Worm (Caenorhabditis elegans): ENCODE data around the gene C26E6.12.

C26E6.12 gene

DNA sequence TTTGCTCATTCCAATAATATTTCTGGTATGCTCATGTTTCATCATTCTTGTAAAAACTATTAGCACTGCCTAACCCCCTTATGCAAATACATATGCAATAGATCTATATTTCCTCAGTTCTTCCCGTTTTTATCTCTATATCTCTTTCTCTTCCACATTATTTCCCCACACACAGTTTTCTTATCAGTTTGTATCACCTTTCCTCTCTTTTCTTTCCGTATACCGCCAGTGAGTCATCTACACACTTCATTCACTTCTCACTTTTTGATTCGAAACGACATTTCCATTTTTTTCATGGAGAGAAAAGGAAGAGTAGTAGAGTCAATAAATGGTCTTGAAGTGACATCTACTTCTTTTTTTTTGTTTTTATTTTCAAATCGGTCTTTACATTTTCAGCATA, 25.7 kb downstream of the C26E6.12 start:
- TF ChIP-seq blmp-1 (tag; optimal IDR thresholded peaks at IDR 0.05), result peak; percentile 63
- TF ChIP-seq nhr-71 (tag; optimal IDR thresholded peaks at IDR 0.05), result no peak
- peak in 1 of 6 experiments; percentile 51 for TF ChIP-seq elt-3 (tag; optimal IDR thresholded peaks at IDR 0.05)
- TF ChIP-seq elt-2 (tag; optimal IDR thresholded peaks at IDR 0.05), result peak; percentile 32
- TF ChIP-seq lin-14 (GFP tag; optimal IDR thresholded peaks at IDR 0.05), result peak; percentile 16
- TF ChIP-seq ceh-90 (tag; optimal IDR thresholded peaks at IDR 0.05), result no peak
- no peak for TF ChIP-seq Y116A8C.19 (tag; optimal IDR thresholded peaks at IDR 0.05; ENCODE audit: borderline replicate concordance)
- TF ChIP-seq nhr-85 (tag), result peak; percentile 8
- no peak for TF ChIP-seq unc-30 (tag; optimal IDR thresholded peaks at IDR 0.05)

DNA sequence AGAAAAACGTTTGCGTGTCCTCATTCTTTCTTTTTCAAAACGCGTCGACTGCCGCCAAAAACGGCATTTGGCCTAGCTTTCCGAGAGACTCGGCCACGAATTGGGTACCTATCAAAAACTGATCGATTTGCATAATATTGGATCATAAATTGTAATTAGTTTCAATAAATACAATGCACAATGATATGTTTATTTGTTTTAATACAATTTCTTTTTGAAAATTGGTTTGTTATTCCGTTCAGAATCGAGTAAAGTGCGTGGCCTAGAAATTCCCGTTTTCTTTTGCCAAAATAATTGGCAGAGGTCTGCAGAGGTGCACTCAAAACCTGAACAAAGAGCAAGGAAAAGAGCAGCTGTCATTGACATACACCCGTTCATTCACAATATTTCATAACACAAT, 26.6 kb downstream of the C26E6.12 start, which contains the start of gene F26F4.8:
F26F4.8 (minus strand) TSS at position 69 of the 400 bp plus-strand sequence.
- no peak for TF ChIP-seq C16A3.4 (tag; optimal IDR thresholded peaks at IDR 0.05)
- TF ChIP-seq tbx-2 (tag; optimal IDR thresholded peaks at IDR 0.05), result peak; percentile 70
- no peak for TF ChIP-seq hpl-2 (GFP tag; optimal IDR thresholded peaks at IDR 0.05)
- TF ChIP-seq nhr-71 (tag; optimal IDR thresholded peaks at IDR 0.05), result peak; percentile 68
- TF ChIP-seq nhr-90 (tag; optimal IDR thresholded peaks at IDR 0.05; ENCODE audit: poor library complexity), result peak; percentile 63
- peak; percentile 66 for TF ChIP-seq nhr-47 (tag; optimal IDR thresholded peaks at IDR 0.05)
- TF ChIP-seq fkh-8 (tag; optimal IDR thresholded peaks at IDR 0.05), result peak; percentile 57
- TF ChIP-seq skn-1 (tag; optimal IDR thresholded peaks at IDR 0.05), result no peak
- no peak for TF ChIP-seq C34B4.2 (tag; optimal IDR thresholded peaks at IDR 0.05)
- no peak for TF ChIP-seq ama-1 (optimal IDR thresholded peaks at IDR 0.05)
- no peak for TF ChIP-seq nhr-237 (tag; optimal IDR thresholded peaks at IDR 0.05)
- TF ChIP-seq nhr-76 (tag; optimal IDR thresholded peaks at IDR 0.05), result no peak
- no peak for TF ChIP-seq elt-2 (tag; optimal IDR thresholded peaks at IDR 0.05)
- no peak for TF ChIP-seq ceh-88 (GFP tag; IDR thresholded peaks at IDR 0.05)
- TF ChIP-seq lin-15B (tag; optimal IDR thresholded peaks at IDR 0.05), result peak; percentile 30
- TF ChIP-seq pag-3 (tag; optimal IDR thresholded peaks at IDR 0.05; ENCODE audit: borderline replicate concordance, insufficient read depth), result peak; percentile 73
- peak; percentile 16 for TF ChIP-seq snpc-4 (tag; optimal IDR thresholded peaks at IDR 0.05)
- no peak for TF ChIP-seq unc-130 (tag; optimal IDR thresholded peaks at IDR 0.05)
- no peak for TF ChIP-seq nhr-12 (tag; optimal IDR thresholded peaks at IDR 0.05)
- TF ChIP-seq nhr-28 (tag; optimal IDR thresholded peaks at IDR 0.05), result no peak
- TF ChIP-seq F16B12.6 (tag; optimal IDR thresholded peaks at IDR 0.05), result no peak
- TF ChIP-seq irx-1 (tag; optimal IDR thresholded peaks at IDR 0.05), result peak; percentile 88
- no peak for TF ChIP-seq efl-3 (GFP tag; optimal IDR thresholded peaks at IDR 0.05)
- TF ChIP-seq ztf-4 (tag; optimal IDR thresholded peaks at IDR 0.05), result no peak
- no peak for TF ChIP-seq ets-5 (GFP tag; IDR thresholded peaks at IDR 0.05)
- no peak for TF ChIP-seq unc-30 (tag; optimal IDR thresholded peaks at IDR 0.05)
- no peak for TF ChIP-seq tlp-1 (tag; optimal IDR thresholded peaks at IDR 0.05)
- no peak for TF ChIP-seq fos-1 (tag; optimal IDR thresholded peaks at IDR 0.05)
- no peak for TF ChIP-seq mef-2 (tag; optimal IDR thresholded peaks at IDR 0.05)
- no peak for TF ChIP-seq grh-1 (GFP tag; IDR thresholded peaks at IDR 0.05)
- TF ChIP-seq nhr-19 (GFP tag; conservative IDR thresholded peaks at IDR 0.05), result no peak
- TF ChIP-seq aly-2 (tag; optimal IDR thresholded peaks at IDR 0.05), result no peak
- TF ChIP-seq ceh-8 (GFP tag; optimal IDR thresholded peaks at IDR 0.05), result no peak
- peak; percentile 26 for TF ChIP-seq unc-86 (tag; optimal IDR thresholded peaks at IDR 0.05)
- TF ChIP-seq alr-1 (tag; optimal IDR thresholded peaks at IDR 0.05; ENCODE audit: borderline replicate concordance), result no peak
- TF ChIP-seq isw-1 (GFP tag; IDR thresholded peaks at IDR 0.05), result peak; percentile 37
- peak; percentile 77 to 83 for TF ChIP-seq lin-35 (GFP tag; optimal IDR thresholded peaks at IDR 0.05)
- no peak for TF ChIP-seq zip-4 (GFP tag; optimal IDR thresholded peaks at IDR 0.05)
- peak in 1 of 2 experiments; percentile 68 for TF ChIP-seq ztf-11 (tag; optimal IDR thresholded peaks at IDR 0.05)
- TF ChIP-seq pax-3 (tag; optimal IDR thresholded peaks at IDR 0.05), result peak; percentile 69
- TF ChIP-seq elt-3 (tag; optimal IDR thresholded peaks at IDR 0.05), result no peak
- no peak for TF ChIP-seq hlh-17 (GFP tag; optimal IDR thresholded peaks at IDR 0.05; ENCODE audit: borderline replicate concordance)
- no peak for TF ChIP-seq ceh-82 (tag; optimal IDR thresholded peaks at IDR 0.05)
- TF ChIP-seq ceh-63 (GFP tag; optimal IDR thresholded peaks at IDR 0.05), result no peak
- no peak for TF ChIP-seq nhr-84 (tag; optimal IDR thresholded peaks at IDR 0.05)
- peak; percentile 88 for TF ChIP-seq fkh-4 (tag; optimal IDR thresholded peaks at IDR 0.05; ENCODE audit: borderline replicate concordance)

Measured in whole organism, L1 larva.